Worm (Caenorhabditis elegans): ENCODE data around the gene F57E7.4.
"Not testable (repeated sequence)": the region's sequence is repeated elsewhere in the genome, so short reads cannot be mapped to it uniquely, and the experiment has no call there.

The F57E7.4 gene

ce11 chrV:16515140-16515539 is 34.3 kb upstream of the F57E7.4 start, which contains the start of gene F36D3.5:
Gene F36D3.5 (minus strand): TSS chrV:16515240.
- TF ChIP-seq ceh-88 (GFP tag; IDR thresholded peaks at IDR 0.05); nhr-11 (tag; optimal IDR thresholded peaks at IDR 0.05); C34B4.2 (tag; optimal IDR thresholded peaks at IDR 0.05): not testable (repeated sequence)

- TF ChIP-seq egl-13 (tag; optimal IDR thresholded peaks at IDR 0.05), result no peak
- TF ChIP-seq snpc-4 (tag; optimal IDR thresholded peaks at IDR 0.05), result no peak
- no peak for TF ChIP-seq nhr-237 (tag; optimal IDR thresholded peaks at IDR 0.05)
- TF ChIP-seq Y116A8C.19 (tag; optimal IDR thresholded peaks at IDR 0.05; ENCODE audit: borderline replicate concordance), result no peak
- TF ChIP-seq xbp-1 (tag; optimal IDR thresholded peaks at IDR 0.05), result no peak
- no peak for TF ChIP-seq lin-15B (tag; optimal IDR thresholded peaks at IDR 0.05)
- no peak for TF ChIP-seq ces-1 (GFP tag; optimal IDR thresholded peaks at IDR 0.05)
- no peak for TF ChIP-seq hlh-17 (GFP tag; optimal IDR thresholded peaks at IDR 0.05; ENCODE audit: borderline replicate concordance)
- TF ChIP-seq nhr-77 (tag; optimal IDR thresholded peaks at IDR 0.05), result no peak
- no peak for TF ChIP-seq hpl-2 (GFP tag; optimal IDR thresholded peaks at IDR 0.05)
- TF ChIP-seq nhr-76 (tag; optimal IDR thresholded peaks at IDR 0.05), result no peak
- TF ChIP-seq fkh-10 (GFP tag; optimal IDR thresholded peaks at IDR 0.05), result no peak
- no peak for TF ChIP-seq nhr-90 (tag; optimal IDR thresholded peaks at IDR 0.05; ENCODE audit: poor library complexity)
- no peak for TF ChIP-seq sox-4 (tag; optimal IDR thresholded peaks at IDR 0.05)
- TF ChIP-seq mef-2 (tag; optimal IDR thresholded peaks at IDR 0.05), result no peak
- no peak for TF ChIP-seq mab-9 (GFP tag; IDR thresholded peaks at IDR 0.05)
- no peak for TF ChIP-seq fos-1 (tag; optimal IDR thresholded peaks at IDR 0.05)
- no peak for TF ChIP-seq ceh-8 (GFP tag; optimal IDR thresholded peaks at IDR 0.05)
- TF ChIP-seq ceh-88 (GFP tag; IDR thresholded peaks at IDR 0.05), result no peak
Observed at ce11 chrV:16508667-16509066, 27.8 kb upstream of the F57E7.4 start, which contains the start of gene srr-3. Gene srr-3 (minus strand): TSS chrV:16508767.

- no peak for TF ChIP-seq mep-1 (tag; optimal IDR thresholded peaks at IDR 0.05)
- TF ChIP-seq hlh-17 (GFP tag; optimal IDR thresholded peaks at IDR 0.05; ENCODE audit: borderline replicate concordance), result no peak
- TF ChIP-seq unc-30 (tag; optimal IDR thresholded peaks at IDR 0.05), result no peak
- TF ChIP-seq mdl-1 (tag; optimal IDR thresholded peaks at IDR 0.05), result no peak
- peak; percentile 8 for TF ChIP-seq lin-14 (GFP tag; optimal IDR thresholded peaks at IDR 0.05)
- TF ChIP-seq sox-4 (tag; optimal IDR thresholded peaks at IDR 0.05), result no peak
- TF ChIP-seq nhr-76 (tag; optimal IDR thresholded peaks at IDR 0.05), result no peak
Observed at ce11 chrV:16506650-16507049, 25.8 kb upstream of the F57E7.4 start.

ce11 chrV:16505828-16506227 is 25.0 kb upstream of the F57E7.4 start, which contains the start of gene nhr-54:
Gene nhr-54 (minus strand): TSS chrV:16505928.
- TF ChIP-seq nhr-28 (tag; optimal IDR thresholded peaks at IDR 0.05), result no peak
- no peak for TF ChIP-seq ceh-88 (GFP tag; IDR thresholded peaks at IDR 0.05)
- TF ChIP-seq sptf-1 (tag; optimal IDR thresholded peaks at IDR 0.05), result no peak
- TF ChIP-seq aly-2 (tag; optimal IDR thresholded peaks at IDR 0.05), result no peak
- TF ChIP-seq hlh-17 (GFP tag; optimal IDR thresholded peaks at IDR 0.05; ENCODE audit: borderline replicate concordance), result no peak
- TF ChIP-seq lsy-2 (tag; optimal IDR thresholded peaks at IDR 0.05), result no peak
- no peak for TF ChIP-seq zip-4 (GFP tag; optimal IDR thresholded peaks at IDR 0.05)
- TF ChIP-seq C34B4.2 (tag; optimal IDR thresholded peaks at IDR 0.05), result no peak
- no peak for TF ChIP-seq lin-13 (GFP tag; optimal IDR thresholded peaks at IDR 0.05)
- TF ChIP-seq nhr-20 (tag; optimal IDR thresholded peaks at IDR 0.05), result no peak
- TF ChIP-seq grh-1 (GFP tag; IDR thresholded peaks at IDR 0.05), result no peak
- no peak for TF ChIP-seq ets-5 (GFP tag; IDR thresholded peaks at IDR 0.05)
- TF ChIP-seq tbx-2 (tag; optimal IDR thresholded peaks at IDR 0.05), result no peak
- TF ChIP-seq nhr-19 (GFP tag; conservative IDR thresholded peaks at IDR 0.05), result no peak
- TF ChIP-seq hpl-2 (GFP tag; optimal IDR thresholded peaks at IDR 0.05), result no peak
- no peak for TF ChIP-seq sox-4 (tag; optimal IDR thresholded peaks at IDR 0.05)
- TF ChIP-seq C04F5.9 (tag; optimal IDR thresholded peaks at IDR 0.05), result no peak

Data from whole organism, L1 larva.